Fruit fly (Drosophila melanogaster) whole organism, embryonic: Measurements from ENCODE around the gene Dscam3.

Experiments used
- Ada2b ChIP-seq: fragments of 200-800 bp; sonication (Bioruptor generic); IDR thresholded peaks from 2 replicates; pipeline ENCODE4 v1.3.6; 2022; ENCODE audit warnings: missing biosample characterization, missing genetic modification characterization
- Atf3 ChIP-seq: fragments of 200-800 bp; sonication (Bioruptor generic); optimal IDR thresholded peaks from 3 replicates; lab custom pipeline; 2016; ENCODE audit warnings: missing biosample characterization, missing genetic modification characterization
- CG11085 ChIP-seq: fragments of 200-800 bp; sonication (Bioruptor generic); IDR thresholded peaks from 2 replicates; pipeline ENCODE4 v1.3.6; 2022; ENCODE audit warnings: missing biosample characterization, missing genetic modification characterization
- CG12299 ChIP-seq: fragments of 200-800 bp; sonication (Bioruptor generic); optimal IDR thresholded peaks from 2 replicates; lab custom pipeline; 2018; ENCODE audit warnings: missing biosample characterization, mild to moderate bottlenecking, missing genetic modification characterization
- CG14710 ChIP-seq: fragments of 200-800 bp; sonication (Bioruptor generic); optimal IDR thresholded peaks from 3 replicates; lab custom pipeline; 2019; ENCODE audit warnings: missing biosample characterization, mild to moderate bottlenecking, missing genetic modification characterization, moderate library complexity
- CG15073 ChIP-seq: fragments of 200-800 bp; sonication (Bioruptor generic); optimal IDR thresholded peaks from 2 replicates; lab custom pipeline; 2016; ENCODE audit warnings: missing biosample characterization, missing genetic modification characterization
- CG15601 ChIP-seq: fragments of 200-800 bp; sonication (Bioruptor generic); optimal IDR thresholded peaks from 3 replicates; lab custom pipeline; 2019; ENCODE audit warnings: missing biosample characterization, mild to moderate bottlenecking, missing genetic modification characterization, moderate library complexity
- CG17385 ChIP-seq: fragments of 200-800 bp; sonication (Bioruptor generic); optimal IDR thresholded peaks from 3 replicates; lab custom pipeline; 2018; ENCODE audit warnings: missing biosample characterization, mild to moderate bottlenecking, missing genetic modification characterization
- CG18011 ChIP-seq: fragments of 200-800 bp; sonication (Bioruptor generic); optimal IDR thresholded peaks from 2 replicates; lab custom pipeline; 2017; ENCODE audit warnings: missing biosample characterization, missing genetic modification characterization, mild to moderate bottlenecking, moderate library complexity, missing genotype
- CG18262 ChIP-seq: fragments of 200-800 bp; optimal IDR thresholded peaks from 3 replicates; lab custom pipeline; 2019; ENCODE audit warnings: missing biosample characterization, mild to moderate bottlenecking, missing genetic modification characterization, moderate library complexity
- CG30431 ChIP-seq: fragments of 200-800 bp; sonication (Bioruptor generic); optimal IDR thresholded peaks from 2 replicates; lab custom pipeline; 2017; ENCODE audit warnings: missing biosample characterization, missing genetic modification characterization
- CG34422 ChIP-seq: fragments of 200-800 bp; sonication (Bioruptor generic); IDR thresholded peaks from 3 replicates; pipeline ENCODE4 v1.3.6; 2022; ENCODE audit warnings: missing biosample characterization, missing genetic modification characterization
- CG3995 ChIP-seq: fragments of 200-800 bp; sonication (Bioruptor generic); optimal IDR thresholded peaks from 3 replicates; lab custom pipeline; 2016; ENCODE audit warnings: missing biosample characterization, missing genetic modification characterization
- CG4328 ChIP-seq: fragments of 200-800 bp; sonication (Bioruptor generic); optimal IDR thresholded peaks from 3 replicates; lab custom pipeline; 2017; ENCODE audit warnings: missing biosample characterization, missing genetic modification reagents, missing genetic modification characterization
- CG5953 ChIP-seq: fragments of 200-800 bp; sonication (Bioruptor generic); IDR thresholded peaks from 2 replicates; pipeline ENCODE4 v1.3.6; 2022; ENCODE audit warnings: missing biosample characterization, missing genetic modification characterization
- CG6689 ChIP-seq: fragments of 200-800 bp; sonication (Bioruptor generic); IDR thresholded peaks from 2 replicates; pipeline ENCODE4 v1.3.6; 2022; ENCODE audit warnings: missing biosample characterization, missing genetic modification characterization
- CG7556 ChIP-seq: fragments of 200-800 bp; sonication (Bioruptor generic); optimal IDR thresholded peaks from 2 replicates; lab custom pipeline; 2017; ENCODE audit warnings: missing biosample characterization, mild to moderate bottlenecking, missing genetic modification characterization
- CG7786 ChIP-seq: fragments of 200-800 bp; sonication (Bioruptor generic); optimal IDR thresholded peaks from 2 replicates; lab custom pipeline; 2016; ENCODE audit warnings: missing biosample characterization, missing genetic modification characterization
- CG7963 ChIP-seq: fragments of 200-800 bp; sonication (Bioruptor generic); IDR thresholded peaks from 3 replicates; pipeline ENCODE4 v1.3.6; 2022; ENCODE audit warnings: missing biosample characterization, missing genetic modification characterization; ENCODE audit not compliant: partially characterized antibody
- CG8281 ChIP-seq: fragments of 200-800 bp; sonication (Bioruptor generic); optimal IDR thresholded peaks from 2 replicates; lab custom pipeline; 2018; ENCODE audit warnings: missing biosample characterization, mild to moderate bottlenecking, missing genetic modification characterization, moderate library complexity
- CG9797 ChIP-seq: fragments of 200-800 bp; sonication (Bioruptor generic); optimal IDR thresholded peaks from 3 replicates; lab custom pipeline; 2018; ENCODE audit warnings: missing biosample characterization, mild to moderate bottlenecking, missing genetic modification characterization
- Dek ChIP-seq: fragments of 200-800 bp; sonication (Bioruptor generic); optimal IDR thresholded peaks from 3 replicates; lab custom pipeline; 2019; ENCODE audit warnings: missing biosample characterization, mild to moderate bottlenecking, missing genetic modification characterization, moderate library complexity
- H15 ChIP-seq: fragments of 200-800 bp; sonication (Bioruptor generic); IDR thresholded peaks from 3 replicates; pipeline ENCODE4 v1.3.6; 2022; ENCODE audit warnings: missing biosample characterization, missing genetic modification characterization
- HmgD ChIP-seq: fragments of 200-800 bp; sonication (Bioruptor generic); optimal IDR thresholded peaks from 3 replicates; lab custom pipeline; 2016; ENCODE audit warnings: missing biosample characterization, missing genetic modification characterization
- Hmr ChIP-seq: fragments of 200-800 bp; sonication (Bioruptor generic); optimal IDR thresholded peaks from 3 replicates; lab custom pipeline; 2017; ENCODE audit warnings: mild to moderate bottlenecking, missing biosample characterization, missing genetic modification reagents, missing genetic modification characterization
- MBD-R2 ChIP-seq: fragments of 200-800 bp; sonication (Bioruptor generic); IDR thresholded peaks from 2 replicates; pipeline ENCODE4 v1.3.6; 2022; ENCODE audit warnings: missing biosample characterization, missing genetic modification characterization
- Max ChIP-seq: fragments of 200-800 bp; sonication (Bioruptor generic); optimal IDR thresholded peaks from 2 replicates; lab custom pipeline; 2016; ENCODE audit warnings: missing biosample characterization, mild to moderate bottlenecking, missing genetic modification characterization
- Myb ChIP-seq: fragments of 200-800 bp; sonication (Bioruptor generic); optimal IDR thresholded peaks from 2 replicates; lab custom pipeline; 2016; ENCODE audit warnings: missing biosample characterization, missing genetic modification characterization
- Ssrp ChIP-seq: fragments of 200-800 bp; sonication (Bioruptor generic); optimal IDR thresholded peaks from 2 replicates; lab custom pipeline; 2018; ENCODE audit warnings: missing biosample characterization, mild to moderate bottlenecking, missing genetic modification characterization, moderate library complexity
- aop ChIP-seq: fragments of 200-800 bp; sonication (Bioruptor generic); IDR thresholded peaks from 2 replicates; pipeline ENCODE4 v1.3.6; 2022; ENCODE audit warnings: missing biosample characterization, missing genetic modification characterization
- bigmax ChIP-seq: fragments of 200-800 bp; sonication (Bioruptor generic); optimal IDR thresholded peaks from 2 replicates; lab custom pipeline; 2018; ENCODE audit warnings: missing biosample characterization, mild to moderate bottlenecking, missing genetic modification characterization
- bowl ChIP-seq: fragments of 200-800 bp; sonication (Bioruptor generic); IDR thresholded peaks from 2 replicates; pipeline ENCODE4 v1.3.6; 2022; ENCODE audit warnings: missing biosample characterization, missing genetic modification characterization
- crc ChIP-seq: fragments of 200-800 bp; sonication (Bioruptor generic); optimal IDR thresholded peaks from 2 replicates; lab custom pipeline; 2016; ENCODE audit warnings: missing biosample characterization, missing genetic modification characterization
- croc ChIP-seq: fragments of 200-800 bp; sonication (Bioruptor generic); conservative IDR thresholded peaks from 3 replicates; pipeline ENCODE4 v1.3.6; 2022; ENCODE audit warnings: missing biosample characterization, missing genetic modification characterization
- crol ChIP-seq: fragments of 200-800 bp; sonication (Bioruptor generic); IDR thresholded peaks from 2 replicates; pipeline ENCODE4 v1.3.6; 2022; ENCODE audit warnings: missing biosample characterization, missing genetic modification characterization
- fu2 ChIP-seq: fragments of 200-800 bp; sonication (Bioruptor generic); optimal IDR thresholded peaks from 2 replicates; lab custom pipeline; 2016; ENCODE audit warnings: missing biosample characterization, missing genetic modification characterization
- gcm ChIP-seq: fragments of 200-800 bp; sonication (Bioruptor generic); optimal IDR thresholded peaks from 2 replicates; lab custom pipeline; 2019; ENCODE audit warnings: missing biosample characterization, mild to moderate bottlenecking, missing genetic modification characterization, moderate library complexity
- gfzf ChIP-seq: fragments of 200-800 bp; sonication (Bioruptor generic); optimal IDR thresholded peaks from 2 replicates; lab custom pipeline; 2016; ENCODE audit warnings: missing biosample characterization, mild to moderate bottlenecking, missing genetic modification characterization, moderate library complexity
- hb ChIP-seq: fragments of 200-800 bp; sonication (Bioruptor generic); IDR thresholded peaks from 3 replicates; pipeline ENCODE4 v1.3.6; 2022; ENCODE audit warnings: missing biosample characterization, missing genetic modification characterization; ENCODE audit not compliant: partially characterized antibody
- ind ChIP-seq: fragments of 200-800 bp; sonication (Bioruptor generic); optimal IDR thresholded peaks from 3 replicates; lab custom pipeline; 2016; ENCODE audit warnings: missing biosample characterization, missing genetic modification characterization
- kah ChIP-seq: fragments of 200-800 bp; sonication (Bioruptor generic); optimal IDR thresholded peaks from 2 replicates; lab custom pipeline; 2018; ENCODE audit warnings: missing biosample characterization, mild to moderate bottlenecking, missing genetic modification characterization
- maf-S ChIP-seq: fragments of 200-800 bp; sonication (Bioruptor generic); optimal IDR thresholded peaks from 2 replicates; lab custom pipeline; 2016; ENCODE audit warnings: missing biosample characterization, missing genetic modification characterization
- pan ChIP-seq, 4 experiments: fragments of >200 bp in 3 of 4; fragments of 200-800 bp in 1 of 4; sonication (Bioruptor generic) in 1 of 4; optimal IDR thresholded peaks in 3 of 4; IDR thresholded peaks in 1 of 4; 2 replicates each; pipeline versions ENCODE4 v1.3.6 to Lab custom; 2017 to 2022; ENCODE audit warnings: missing biosample characterization in 2 of 4, missing genetic modification characterization in 2 of 4, mixed read lengths in 1 of 4
- pho ChIP-seq: fragments of 200-800 bp; sonication (Bioruptor generic); optimal IDR thresholded peaks from 2 replicates; lab custom pipeline; 2016; ENCODE audit warnings: missing biosample characterization, missing genetic modification characterization
- sqz ChIP-seq: fragments of 200-800 bp; sonication (Bioruptor generic); optimal IDR thresholded peaks from 3 replicates; lab custom pipeline; 2018; ENCODE audit warnings: missing biosample characterization, mild to moderate bottlenecking, missing genetic modification characterization
- ssp ChIP-seq: fragments of 200-800 bp; sonication (Bioruptor generic); IDR thresholded peaks from 2 replicates; pipeline ENCODE4 v1.3.6; 2022; ENCODE audit warnings: missing biosample characterization, missing genetic modification characterization
- tin ChIP-seq: fragments of 200-800 bp; sonication (Bioruptor generic); optimal IDR thresholded peaks from 3 replicates; lab custom pipeline; 2016; ENCODE audit warnings: missing biosample characterization, missing genetic modification characterization
- toy ChIP-seq: fragments of 200-800 bp; sonication (Bioruptor generic); IDR thresholded peaks from 2 replicates; pipeline ENCODE4 v1.3.6; 2022; ENCODE audit warnings: missing biosample characterization, missing genetic modification characterization
- usp ChIP-seq: fragments of >200 bp; optimal IDR thresholded peaks from 2 replicates; lab custom pipeline; 2017; ENCODE audit warnings: missing biosample characterization, missing genetic modification characterization
- wor ChIP-seq: fragments of 200-800 bp; sonication (Bioruptor generic); IDR thresholded peaks from 2 replicates; pipeline ENCODE4 v1.3.6; 2022; ENCODE audit warnings: missing biosample characterization, missing genetic modification characterization

The Dscam3 gene

dm6 chr3R:17534325-17535105 lies 29.0 kb upstream of the Dscam3 start, which contains the start of the genes CG5823 and P5cr-2 (continued):
- TF ChIP-seq Atf3 (GFP tag; lab: Kevin White, UChicago) (peak; percentile 67), tin (GFP tag; lab: Kevin White, UChicago) (peak; percentile 13), hb (GFP tag; lab: Robert Waterston, UW) (no peak), MBD-R2 (peak; percentile 62), sqz (GFP tag; lab: Kevin White, UChicago) (peak; percentile 60), CG6689 (no peak), croc (GFP tag; lab: Robert Waterston, UW) (no peak), Myb (GFP tag; lab: Kevin White, UChicago) (peak; percentile 90), CG12299 (tag; lab: Kevin White, UChicago) (no peak), CG30431 (GFP tag; lab: Kevin White, UChicago) (peak; percentile 54), CG8281 (tag; lab: Kevin White, UChicago) (no peak), bigmax (GFP tag; lab: Kevin White, UChicago) (peak; percentile 18), CG17385 (peak; percentile 53), crol (GFP tag; lab: Robert Waterston, UW) (no peak), CG9797 (peak; percentile 85), CG7786 (peak; percentile 75), CG14710 (tag; lab: Kevin White, UChicago) (peak; percentile 69), Max (GFP tag; lab: Kevin White, UChicago) (no peak), CG15073 (GFP tag; lab: Kevin White, UChicago) (no peak), Hmr (GFP tag; lab: Kevin White, UChicago) (peak; percentile 67), CG18011 (GFP tag; lab: Kevin White, UChicago) (peak; percentile 39), CG5953 (no peak), pho (GFP tag; lab: Kevin White, UChicago) (peak; percentile 76), CG4328 (GFP tag; lab: Kevin White, UChicago) (peak; percentile 18), gcm (GFP tag; lab: Kevin White, UChicago) (no peak), toy (GFP tag; lab: Robert Waterston, UW) (no peak), gfzf (peak; percentile 94), kah (no peak), CG15601 (peak; percentile 77), H15 (no peak), fu2 (peak; percentile 67), pan (optimal IDR thresholded peaks at IDR 0.05; lab: Kevin White, UChicago) (no peak), pan (GFP tag; optimal IDR thresholded peaks at IDR 0.05 in 1 of 2, IDR thresholded peaks at IDR 0.05 in 1 of 2) (peak in 1 of 2 experiments; percentile 28), maf-S (GFP tag; lab: Kevin White, UChicago) (no peak), CG11085 (GFP tag; lab: Robert Waterston, UW) (no peak), wor (GFP tag; lab: Robert Waterston, UW) (no peak), crc (GFP tag; lab: Kevin White, UChicago) (no peak), CG34422 (peak; percentile 58), ind (GFP tag; lab: Kevin White, UChicago) (no peak), Dek (tag; lab: Kevin White, UChicago) (no peak), HmgD (peak; percentile 76), usp (GFP tag; lab: Kevin White, UChicago) (no peak), Ada2b (GFP tag; lab: Robert Waterston, UW) (peak; percentile 19; the same call in 1 of the 2 replicates), CG18262 (no peak), ssp (no peak), Ssrp (tag; lab: Kevin White, UChicago) (no peak), CG3995 (GFP tag; lab: Kevin White, UChicago) (no peak), CG7556 (GFP tag; lab: Kevin White, UChicago) (no peak), bowl (GFP tag; lab: Robert Waterston, UW) (peak; percentile 32; the same call in 1 of the 2 replicates), CG7963 (GFP tag; lab: Robert Waterston, UW) (no peak), aop (GFP tag; lab: Robert Waterston, UW) (no peak)
